Worm (Caenorhabditis elegans): Measurements from ENCODE around the gene mrpl-30.

- TF ChIP-seq nhr-11 (tag; optimal IDR thresholded peaks at IDR 0.05) (no peak), ama-1 (optimal IDR thresholded peaks at IDR 0.05) (no peak), egl-13 (tag; optimal IDR thresholded peaks at IDR 0.05) (no peak), ceh-82 (tag; optimal IDR thresholded peaks at IDR 0.05) (no peak), tbx-2 (tag; optimal IDR thresholded peaks at IDR 0.05) (no peak), lin-35 (GFP tag; optimal IDR thresholded peaks at IDR 0.05) (no peak), lin-13 (GFP tag; optimal IDR thresholded peaks at IDR 0.05) (no peak), irx-1 (tag; optimal IDR thresholded peaks at IDR 0.05) (no peak), nhr-77 (tag; optimal IDR thresholded peaks at IDR 0.05) (no peak), skn-1 (tag; optimal IDR thresholded peaks at IDR 0.05) (no peak)
These were observed 19.1 kb downstream of the mrpl-30 start for ce11 chrIII:2391704-2392103.

Data from whole organism, L1 larva.